Fruit fly (Drosophila melanogaster) whole organism, embryonic: Measurements from ENCODE around the gene Ttc19.

Experiments used
- Adf1 ChIP-seq: fragments of 200-800 bp; sonication (Bioruptor generic); IDR thresholded peaks from 2 replicates; pipeline ENCODE4 v1.3.6; 2022; ENCODE audit warnings: missing biosample characterization, missing genetic modification characterization
- Aef1 ChIP-seq: fragments of 200-800 bp; sonication (Bioruptor generic); IDR thresholded peaks from 3 replicates; pipeline ENCODE4 v1.3.6; 2022; ENCODE audit warnings: missing biosample characterization, missing genetic modification characterization
- CG10209 ChIP-seq: fragments of 200-800 bp; sonication (Bioruptor generic); optimal IDR thresholded peaks from 3 replicates; lab custom pipeline; 2017; ENCODE audit warnings: missing biosample characterization, mild to moderate bottlenecking, missing genetic modification characterization, missing genetic modification reagents
- CG10366 ChIP-seq: fragments of 200-800 bp; sonication (Bioruptor generic); IDR thresholded peaks from 2 replicates; pipeline ENCODE4 v1.3.6; 2022; ENCODE audit warnings: missing biosample characterization, missing genetic modification characterization
- CG11560 ChIP-seq: fragments of 200-800 bp; sonication (Bioruptor generic); IDR thresholded peaks from 3 replicates; pipeline ENCODE4 v1.3.6; 2022; ENCODE audit warnings: missing biosample characterization, missing genetic modification characterization
- CG11723 ChIP-seq: fragments of 200-800 bp; sonication (Bioruptor generic); optimal IDR thresholded peaks from 2 replicates; lab custom pipeline; 2017; ENCODE audit warnings: missing biosample characterization, mild to moderate bottlenecking, missing genetic modification characterization
- CG12104 ChIP-seq: fragments of 200-800 bp; sonication (Bioruptor generic); optimal IDR thresholded peaks from 3 replicates; lab custom pipeline; 2016; ENCODE audit warnings: missing biosample characterization, missing genetic modification characterization
- CG13624 ChIP-seq: fragments of 200-800 bp; sonication (Bioruptor generic); optimal IDR thresholded peaks from 2 replicates; lab custom pipeline; 2016; ENCODE audit warnings: missing biosample characterization, missing genetic modification characterization
- CG13894 ChIP-seq: fragments of 200-800 bp; sonication (Bioruptor generic); optimal IDR thresholded peaks from 3 replicates; lab custom pipeline; 2018; ENCODE audit warnings: missing biosample characterization, mild to moderate bottlenecking, missing genetic modification characterization, moderate library complexity
- CG1602 ChIP-seq: fragments of 200-800 bp; sonication (Bioruptor generic); optimal IDR thresholded peaks from 3 replicates; lab custom pipeline; 2016; ENCODE audit warnings: missing biosample characterization, missing genetic modification characterization
- CG16813 ChIP-seq: fragments of 200-800 bp; sonication (Bioruptor generic); IDR thresholded peaks from 3 replicates; pipeline ENCODE4 v1.3.6; 2022; ENCODE audit warnings: missing biosample characterization, missing genetic modification characterization; ENCODE audit not compliant: partially characterized antibody
- CG17328 ChIP-seq: fragments of 200-800 bp; sonication (Bioruptor generic); IDR thresholded peaks from 2 replicates; pipeline ENCODE4 v1.3.6; 2022; ENCODE audit warnings: missing biosample characterization, missing genetic modification characterization
- CG1792 ChIP-seq: fragments of 200-800 bp; sonication (Bioruptor generic); optimal IDR thresholded peaks from 2 replicates; lab custom pipeline; 2016; ENCODE audit warnings: missing biosample characterization, missing genetic modification characterization
- CG31224 ChIP-seq: fragments of 200-800 bp; sonication (Bioruptor generic); IDR thresholded peaks from 2 replicates; pipeline ENCODE4 v1.3.6; 2022; ENCODE audit warnings: missing biosample characterization, missing genetic modification characterization
- CG32772 ChIP-seq: fragments of 200-800 bp; sonication (Bioruptor generic); IDR thresholded peaks from 2 replicates; pipeline ENCODE4 v1.3.6; 2022; ENCODE audit warnings: missing biosample characterization, missing genetic modification characterization
- CG34224 ChIP-seq: fragments of 200-800 bp; sonication (Bioruptor generic); IDR thresholded peaks from 3 replicates; pipeline ENCODE4 v1.3.6; 2022; ENCODE audit warnings: missing biosample characterization, missing genetic modification characterization; ENCODE audit not compliant: partially characterized antibody
- CG4404 ChIP-seq: fragments of 200-800 bp; sonication (Bioruptor generic); IDR thresholded peaks from 2 replicates; pipeline ENCODE4 v1.3.6; 2022; ENCODE audit warnings: missing biosample characterization, missing genetic modification characterization
- CG8388 ChIP-seq: fragments of 200-800 bp; sonication (Bioruptor generic); optimal IDR thresholded peaks from 2 replicates; lab custom pipeline; 2019; ENCODE audit warnings: missing biosample characterization, mild to moderate bottlenecking, missing genetic modification characterization, moderate library complexity
- CG9215 ChIP-seq: fragments of 200-800 bp; sonication (Bioruptor generic); IDR thresholded peaks from 2 replicates; pipeline ENCODE4 v1.3.6; 2022; ENCODE audit warnings: missing biosample characterization, missing genetic modification characterization
- CHES-1-like ChIP-seq: fragments of 200-800 bp; sonication (Bioruptor generic); optimal IDR thresholded peaks from 2 replicates; lab custom pipeline; 2016; ENCODE audit warnings: missing biosample characterization, missing genetic modification characterization
- CTCF ChIP-seq: fragments of 200-800 bp; sonication (Bioruptor generic); optimal IDR thresholded peaks from 2 replicates; lab custom pipeline; 2017; ENCODE audit warnings: missing biosample characterization, mild to moderate bottlenecking, missing genetic modification characterization, moderate library complexity
- D ChIP-seq, 2 experiments: fragments of 200-800 bp in 1 of 2; fragments of >200 bp in 1 of 2; sonication (Bioruptor generic) in 1 of 2; optimal IDR thresholded peaks; 2 replicates in 1 of 2; 3 replicates in 1 of 2; lab custom pipeline; 2017; ENCODE audit warnings: mild to moderate bottlenecking in 1 of 2, missing biosample characterization in 1 of 2, missing genetic modification characterization in 1 of 2, missing genetic modification reagents in 1 of 2
- Dad ChIP-seq: fragments of 200-800 bp; sonication (Bioruptor generic); optimal IDR thresholded peaks from 3 replicates; lab custom pipeline; 2016; ENCODE audit warnings: missing biosample characterization, missing genetic modification characterization
- Fer3 ChIP-seq: fragments of 200-800 bp; sonication (Bioruptor generic); optimal IDR thresholded peaks from 2 replicates; lab custom pipeline; 2018; ENCODE audit warnings: missing biosample characterization, mild to moderate bottlenecking, missing genetic modification characterization, moderate library complexity
- H2.0 ChIP-seq: fragments of 200-800 bp; sonication (Bioruptor generic); IDR thresholded peaks from 2 replicates; pipeline ENCODE4 v1.3.6; 2022; ENCODE audit warnings: missing biosample characterization, missing genetic modification characterization
- Kr ChIP-seq: fragments of 200-800 bp; sonication (Bioruptor generic); optimal IDR thresholded peaks from 2 replicates; lab custom pipeline; 2017; ENCODE audit warnings: missing biosample characterization, mild to moderate bottlenecking, missing genetic modification characterization
- Meics ChIP-seq: fragments of 200-800 bp; sonication (Bioruptor generic); optimal IDR thresholded peaks from 2 replicates; lab custom pipeline; 2017; ENCODE audit warnings: missing biosample characterization, mild to moderate bottlenecking, missing genetic modification characterization
- Ptx1 ChIP-seq: fragments of 200-800 bp; sonication (Bioruptor generic); IDR thresholded peaks from 2 replicates; pipeline ENCODE4 v1.3.6; 2022; ENCODE audit warnings: missing biosample characterization, missing genetic modification characterization
- ab ChIP-seq: fragments of 200-800 bp; sonication (Bioruptor generic); optimal IDR thresholded peaks from 2 replicates; lab custom pipeline; 2016; ENCODE audit warnings: missing biosample characterization, missing genetic modification characterization
- cas ChIP-seq: fragments of 200-800 bp; sonication (Bioruptor generic); IDR thresholded peaks from 2 replicates; pipeline ENCODE4 v1.3.6; 2022; ENCODE audit warnings: missing biosample characterization, missing genetic modification characterization
- chinmo ChIP-seq: fragments of 200-800 bp; sonication (Bioruptor generic); IDR thresholded peaks from 4 replicates; pipeline ENCODE4 v1.3.6; 2022; ENCODE audit warnings: missing biosample characterization, missing genetic modification characterization; ENCODE audit not compliant: partially characterized antibody
- ci ChIP-seq: fragments of 200-800 bp; sonication (Bioruptor generic); IDR thresholded peaks from 3 replicates; pipeline ENCODE4 v1.3.6; 2022; ENCODE audit warnings: missing biosample characterization, missing genetic modification characterization
- dmrt99B ChIP-seq: fragments of 200-800 bp; sonication (Bioruptor generic); optimal IDR thresholded peaks from 2 replicates; lab custom pipeline; 2018; ENCODE audit warnings: missing biosample characterization, mild to moderate bottlenecking, missing genetic modification characterization, moderate library complexity
- exex ChIP-seq: fragments of 200-800 bp; sonication (Bioruptor generic); optimal IDR thresholded peaks from 4 replicates; lab custom pipeline; 2018; ENCODE audit warnings: missing biosample characterization, mild to moderate bottlenecking, missing genetic modification characterization, moderate library complexity
- fd64A ChIP-seq: fragments of 200-800 bp; sonication (Bioruptor generic); optimal IDR thresholded peaks from 3 replicates; lab custom pipeline; 2018; ENCODE audit warnings: missing biosample characterization, mild to moderate bottlenecking, missing genetic modification characterization
- gfzf ChIP-seq: fragments of 200-800 bp; sonication (Bioruptor generic); optimal IDR thresholded peaks from 2 replicates; lab custom pipeline; 2016; ENCODE audit warnings: missing biosample characterization, mild to moderate bottlenecking, missing genetic modification characterization, moderate library complexity
- grau ChIP-seq: fragments of 200-800 bp; optimal IDR thresholded peaks from 3 replicates; lab custom pipeline; 2019; ENCODE audit warnings: missing biosample characterization, mild to moderate bottlenecking, missing genetic modification characterization, moderate library complexity
- h ChIP-seq: fragments of >200 bp; optimal IDR thresholded peaks from 2 replicates; lab custom pipeline; 2017
- ham ChIP-seq: fragments of 200-800 bp; sonication (Bioruptor generic); IDR thresholded peaks from 2 replicates; pipeline ENCODE4 v1.3.6; 2022; ENCODE audit warnings: missing biosample characterization, missing genetic modification characterization
- mld ChIP-seq: fragments of 200-800 bp; sonication (Bioruptor generic); IDR thresholded peaks from 3 replicates; pipeline ENCODE4 v1.3.6; 2022; ENCODE audit warnings: missing biosample characterization, missing genetic modification characterization; ENCODE audit not compliant: partially characterized antibody
- pan ChIP-seq, 4 experiments: fragments of >200 bp in 3 of 4; fragments of 200-800 bp in 1 of 4; sonication (Bioruptor generic) in 1 of 4; optimal IDR thresholded peaks in 3 of 4; IDR thresholded peaks in 1 of 4; 2 replicates each; pipeline versions ENCODE4 v1.3.6 to Lab custom; 2017 to 2022; ENCODE audit warnings: missing biosample characterization in 2 of 4, missing genetic modification characterization in 2 of 4, mixed read lengths in 1 of 4
- pb ChIP-seq: fragments of 200-800 bp; sonication (Bioruptor generic); optimal IDR thresholded peaks from 3 replicates; lab custom pipeline; 2016; ENCODE audit warnings: missing biosample characterization, missing genetic modification characterization
- ranshi ChIP-seq: fragments of 200-800 bp; sonication (Bioruptor generic); IDR thresholded peaks from 2 replicates; pipeline ENCODE4 v1.3.6; 2022; ENCODE audit warnings: missing biosample characterization, missing genetic modification characterization
- schlank ChIP-seq: fragments of 200-800 bp; sonication (Bioruptor generic); optimal IDR thresholded peaks from 2 replicates; lab custom pipeline; 2018; ENCODE audit warnings: missing biosample characterization, mild to moderate bottlenecking, missing genetic modification characterization
- sisA ChIP-seq: fragments of 200-800 bp; sonication (Bioruptor generic); IDR thresholded peaks from 2 replicates; pipeline ENCODE4 v1.3.6; 2022; ENCODE audit warnings: missing biosample characterization, missing genetic modification characterization
- slbo ChIP-seq: fragments of 200-800 bp; sonication (Bioruptor generic); IDR thresholded peaks from 2 replicates; pipeline ENCODE4 v1.3.6; 2022; ENCODE audit warnings: missing biosample characterization, missing genetic modification characterization
- ttk ChIP-seq: fragments of 200-800 bp; sonication (Bioruptor generic); IDR thresholded peaks from 2 replicates; pipeline ENCODE4 v2.1.2; 2022; ENCODE audit warnings: missing biosample characterization, missing genetic modification characterization
- tup ChIP-seq: fragments of 200-800 bp; sonication (Bioruptor generic); optimal IDR thresholded peaks from 2 replicates; lab custom pipeline; 2016; ENCODE audit warnings: missing biosample characterization, mild to moderate bottlenecking, missing genetic modification characterization, moderate library complexity
- tx ChIP-seq: fragments of 200-800 bp; sonication (Bioruptor generic); optimal IDR thresholded peaks from 2 replicates; lab custom pipeline; 2016; ENCODE audit warnings: missing biosample characterization, missing genetic modification characterization
- unc-4 ChIP-seq: fragments of 200-800 bp; sonication (Bioruptor generic); IDR thresholded peaks from 2 replicates; pipeline ENCODE4 v1.3.6; 2022; ENCODE audit warnings: missing biosample characterization, missing genetic modification characterization; ENCODE audit not compliant: partially characterized antibody

Ttc19 gene

DNA sequence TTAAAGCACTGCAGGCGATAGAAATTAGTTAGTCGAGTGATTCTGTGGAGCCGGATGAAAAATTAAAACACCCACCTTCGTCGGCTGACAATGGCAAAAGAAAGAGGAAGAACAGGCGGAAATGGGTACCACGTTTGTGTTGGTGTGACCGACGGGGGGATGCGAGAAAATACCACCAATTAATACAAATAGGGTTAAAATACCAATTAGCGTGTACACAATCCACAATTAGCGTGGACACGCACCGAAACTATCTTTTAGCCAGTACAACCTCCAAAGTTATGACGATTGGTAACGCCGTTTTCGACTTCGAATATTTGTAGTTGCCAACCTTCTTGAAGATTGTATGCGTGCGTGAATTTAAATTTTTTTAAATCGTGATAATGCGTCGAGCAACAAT lies 35.8 kb downstream of the Ttc19 start, which contains the start of gene RpL30 (continued):
- peak; percentile 83; the same call in 1 of the 2 replicates for TF ChIP-seq ham (GFP tag; lab: Robert Waterston, UW)
- peak; percentile 81 for TF ChIP-seq exex (tag; lab: Kevin White, UChicago)
- TF ChIP-seq CG34224 (GFP tag; lab: Robert Waterston, UW), result 0 out of 3 replicates have a peak, but pooled peaks have one; percentile 55
- TF ChIP-seq CG10366, result peak; percentile 75
- peak; percentile 91 for TF ChIP-seq CG12104 (GFP tag; lab: Kevin White, UChicago)
- TF ChIP-seq CG1792 (GFP tag; lab: Kevin White, UChicago), result peak; percentile 83
- peak; percentile 94 for TF ChIP-seq Kr (GFP tag; lab: Kevin White, UChicago)
- peak; percentile 72 for TF ChIP-seq Adf1 (GFP tag; lab: Robert Waterston, UW)
- peak; percentile 76 for TF ChIP-seq dmrt99B (tag; lab: Kevin White, UChicago)
- peak; percentile 100 for TF ChIP-seq gfzf (GFP tag; lab: Kevin White, UChicago)
- TF ChIP-seq H2.0 (GFP tag; lab: Robert Waterston, UW), result peak; percentile 84
- peak; percentile 74 for TF ChIP-seq ttk
- peak; percentile 35 for TF ChIP-seq ab
- peak; percentile 68 for TF ChIP-seq unc-4
- TF ChIP-seq pan (optimal IDR thresholded peaks at IDR 0.05; lab: Kevin White, UChicago), result no peak
- peak in 1 of 2 experiments; percentile 85 for TF ChIP-seq pan (GFP tag; optimal IDR thresholded peaks at IDR 0.05 in 1 of 2, IDR thresholded peaks at IDR 0.05 in 1 of 2)
- peak; percentile 95 for TF ChIP-seq CG13624 (GFP tag; lab: Kevin White, UChicago)
- peak; percentile 80 for TF ChIP-seq slbo (GFP tag; lab: Robert Waterston, UW)
- no peak for TF ChIP-seq h (lab: Kevin White, UChicago)
- peak; percentile 60 for TF ChIP-seq CG9215 (GFP tag; lab: Robert Waterston, UW)
- TF ChIP-seq sisA (GFP tag; lab: Robert Waterston, UW), result peak; percentile 56
- peak; percentile 52; the same call in 1 of the 2 replicates for TF ChIP-seq CG4404 (GFP tag; lab: Robert Waterston, UW)
- peak; percentile 92 for TF ChIP-seq schlank (tag; lab: Kevin White, UChicago)
- no peak for TF ChIP-seq tup (GFP tag; lab: Kevin White, UChicago)
- TF ChIP-seq CG10209 (GFP tag; lab: Kevin White, UChicago), result peak; percentile 95
- peak; percentile 82 for TF ChIP-seq CG8388 (GFP tag; lab: Kevin White, UChicago)
- peak; percentile 78 for TF ChIP-seq Ptx1 (GFP tag; lab: Robert Waterston, UW)
- TF ChIP-seq CG11723 (GFP tag; lab: Kevin White, UChicago), result peak; percentile 89
- TF ChIP-seq CTCF (GFP tag; lab: Kevin White, UChicago), result peak; percentile 72
- peak; percentile 92 for TF ChIP-seq Fer3 (tag; lab: Kevin White, UChicago)
- TF ChIP-seq D (optimal IDR thresholded peaks at IDR 0.05; lab: Kevin White, UChicago), result no peak
- TF ChIP-seq D (GFP tag; optimal IDR thresholded peaks at IDR 0.05; lab: Kevin White, UChicago), result peak; percentile 83
- TF ChIP-seq ranshi (GFP tag; lab: Robert Waterston, UW), result peak; percentile 89
- TF ChIP-seq fd64A (GFP tag; lab: Kevin White, UChicago), result peak; percentile 93
- TF ChIP-seq chinmo, result peak; percentile 86; the same call in 3 of the 4 replicates
- TF ChIP-seq mld, result no peak
- TF ChIP-seq CG1602 (GFP tag; lab: Kevin White, UChicago), result peak; percentile 65
- peak; percentile 54; the same call in 2 of the 3 replicates for TF ChIP-seq CG16813 (GFP tag; lab: Robert Waterston, UW)
- TF ChIP-seq pb (GFP tag; lab: Kevin White, UChicago), result peak; percentile 93
- TF ChIP-seq CG32772 (GFP tag; lab: Robert Waterston, UW), result peak; percentile 41; the same call in 1 of the 2 replicates
- peak; percentile 79; the same call in 2 of the 3 replicates for TF ChIP-seq CG11560 (tag; lab: Robert Waterston, UW)
- TF ChIP-seq grau (tag; lab: Kevin White, UChicago), result peak; percentile 80
- peak; percentile 93 for TF ChIP-seq Dad (GFP tag; lab: Kevin White, UChicago)
- TF ChIP-seq tx, result peak; percentile 74
- peak; percentile 55; the same call in 1 of the 2 replicates for TF ChIP-seq cas (GFP tag; lab: Robert Waterston, UW)
- TF ChIP-seq Meics (GFP tag; lab: Kevin White, UChicago), result peak; percentile 95
- TF ChIP-seq CG17328 (GFP tag; lab: Robert Waterston, UW), result peak; percentile 92
- TF ChIP-seq CG13894 (tag; lab: Kevin White, UChicago), result peak; percentile 92
- TF ChIP-seq CG31224, result peak; percentile 77
- TF ChIP-seq Aef1, result peak; percentile 60
- TF ChIP-seq ci (GFP tag; lab: Robert Waterston, UW), result peak; percentile 99
- peak; percentile 96 for TF ChIP-seq CHES-1-like (GFP tag; lab: Kevin White, UChicago)
